Fruit fly (Drosophila melanogaster): ENCODE measurements around the gene CG3706.

DNA sequence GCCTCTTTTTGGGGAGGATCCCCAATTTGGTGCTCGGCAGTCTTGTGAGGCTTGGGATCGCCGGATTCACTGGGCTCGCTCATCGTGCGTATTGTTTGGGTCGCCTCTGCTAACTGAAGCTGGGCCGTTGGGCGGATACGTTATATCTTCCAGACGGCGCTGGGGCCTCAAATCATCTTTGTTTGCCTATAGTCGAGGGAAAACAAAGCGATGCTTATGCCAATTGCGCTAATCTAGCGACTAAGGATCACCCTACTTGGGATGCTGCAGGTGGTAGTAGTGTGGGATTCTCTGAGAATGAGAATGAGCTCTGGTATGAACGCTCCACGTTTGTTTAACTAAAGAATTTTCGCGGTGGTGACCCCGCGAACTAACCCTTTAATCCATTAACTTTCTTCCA, 19.5 kb upstream of the CG3706 start, which contains the start of gene CG3690:
- TF ChIP-seq D19B (GFP tag; optimal IDR thresholded peaks at IDR 0.05) = no peak
- no peak for TF ChIP-seq Gug (GFP tag; IDR thresholded peaks at IDR 0.05)
- TF ChIP-seq ssp (GFP tag; IDR thresholded peaks at IDR 0.05) = no peak
- TF ChIP-seq CG10147 (GFP tag; optimal IDR thresholded peaks at IDR 0.05) = no peak
- no peak for TF ChIP-seq CG3407 (GFP tag; optimal IDR thresholded peaks at IDR 0.05)
- no peak for TF ChIP-seq repo (GFP tag; optimal IDR thresholded peaks at IDR 0.05)

All from whole organism, embryonic.